Worm (Caenorhabditis elegans): ENCODE measurements around the gene mnr-1.

DNA sequence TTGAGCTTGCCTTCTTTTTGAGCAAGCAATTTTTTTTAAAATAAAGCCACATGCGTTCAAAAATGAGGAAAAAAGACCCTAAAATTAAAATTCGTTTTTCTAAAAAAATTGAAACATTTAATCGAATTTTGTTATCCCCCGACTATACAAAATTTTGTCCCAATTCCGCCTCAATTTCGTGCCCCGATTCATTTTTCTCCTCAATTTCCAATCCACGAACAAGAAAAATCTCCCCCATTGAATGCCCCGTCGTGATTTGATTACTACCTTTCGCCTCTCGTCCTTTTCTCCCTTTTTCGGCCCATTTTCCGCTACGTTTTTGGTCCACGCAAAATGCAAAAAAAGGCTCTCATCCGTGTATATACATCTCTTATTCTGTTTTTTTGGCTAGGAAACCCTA lies 2.5 kb upstream of the mnr-1 start:
- TF ChIP-seq nfya-1 (tag; optimal IDR thresholded peaks at IDR 0.05) (no peak), lin-11 (tag; optimal IDR thresholded peaks at IDR 0.05) (no peak), fkh-10 (GFP tag; optimal IDR thresholded peaks at IDR 0.05) (no peak), mec-3 (tag; optimal IDR thresholded peaks at IDR 0.05; ENCODE audit: borderline replicate concordance) (no peak), Y22D7AL.16 (tag; optimal IDR thresholded peaks at IDR 0.05) (no peak), pqm-1 (tag; optimal IDR thresholded peaks at IDR 0.05) (no peak), pax-1 (tag; optimal IDR thresholded peaks at IDR 0.05) (no peak), T23F11.4 (GFP tag; optimal IDR thresholded peaks at IDR 0.05) (no peak), ama-1 (optimal IDR thresholded peaks at IDR 0.05) (no peak), nhr-11 (tag; optimal IDR thresholded peaks at IDR 0.05) (no peak), hlh-13 (GFP tag; optimal IDR thresholded peaks at IDR 0.05) (no peak)

Data from whole organism, late embryonic.